Fruit fly (Drosophila melanogaster) whole organism, adult: Measurements from ENCODE around the gene Kua.
A peak's percentile ranks its signal among the peaks of the same experiment; 100 is the strongest.

Experiments
- CG11617 ChIP-seq: fragments of 200-800 bp; sonication (Bioruptor generic); optimal IDR thresholded peaks from 2 replicates; lab custom pipeline; 2017; ENCODE audit warnings: mild to moderate bottlenecking, missing biosample characterization, missing genetic modification reagents, missing genetic modification characterization
- CG12768 ChIP-seq: fragments of 200-800 bp; sonication (Bioruptor generic); optimal IDR thresholded peaks from 2 replicates; lab custom pipeline; 2017; ENCODE audit warnings: missing biosample characterization, missing genetic modification characterization, mild to moderate bottlenecking, moderate library complexity, missing genetic modification reagents
- CG14711 ChIP-seq: fragments of 200-800 bp; sonication (Bioruptor generic); optimal IDR thresholded peaks from 2 replicates; lab custom pipeline; 2018; ENCODE audit warnings: missing biosample characterization, mild to moderate bottlenecking, missing genetic modification characterization, moderate library complexity
- CG1620 ChIP-seq: fragments of 200-800 bp; sonication (Bioruptor generic); optimal IDR thresholded peaks from 2 replicates; lab custom pipeline; 2016; ENCODE audit warnings: missing biosample characterization, missing genetic modification characterization
- CG33017 ChIP-seq: fragments of 200-800 bp; sonication (Bioruptor generic); optimal IDR thresholded peaks from 2 replicates; lab custom pipeline; 2018; ENCODE audit warnings: missing biosample characterization, mild to moderate bottlenecking, missing genetic modification characterization, moderate library complexity
- CG5204 ChIP-seq: fragments of 200-800 bp; sonication (Bioruptor generic); optimal IDR thresholded peaks from 2 replicates; lab custom pipeline; 2016; ENCODE audit warnings: missing biosample characterization, missing genetic modification characterization
- CG7045 ChIP-seq: fragments of 200-800 bp; sonication (Bioruptor generic); optimal IDR thresholded peaks from 2 replicates; lab custom pipeline; 2017; ENCODE audit warnings: missing biosample characterization, mild to moderate bottlenecking, missing genetic modification characterization
- CG7101 ChIP-seq: fragments of 200-800 bp; sonication (Bioruptor generic); optimal IDR thresholded peaks from 2 replicates; lab custom pipeline; 2018; ENCODE audit warnings: missing biosample characterization, mild to moderate bottlenecking, missing genetic modification characterization, moderate library complexity
- Clk ChIP-seq: fragments of 200-800 bp; sonication (Bioruptor generic); optimal IDR thresholded peaks from 2 replicates; lab custom pipeline; 2017; ENCODE audit warnings: missing biosample characterization, missing genetic modification characterization
- Crg-1 ChIP-seq: fragments of 200-800 bp; sonication (Bioruptor generic); optimal IDR thresholded peaks from 2 replicates; lab custom pipeline; 2016; ENCODE audit warnings: missing biosample characterization, missing genetic modification characterization
- Hr96 ChIP-seq: fragments of 200-800 bp; sonication (Bioruptor generic); optimal IDR thresholded peaks from 2 replicates; lab custom pipeline; 2016; ENCODE audit warnings: missing biosample characterization, missing genetic modification characterization
- Mnt ChIP-seq: fragments of 200-800 bp; sonication (Bioruptor generic); optimal IDR thresholded peaks from 2 replicates; lab custom pipeline; 2016; ENCODE audit warnings: missing biosample characterization, mild to moderate bottlenecking, missing genetic modification characterization
- bab1 ChIP-seq: fragments of 200-800 bp; sonication (Bioruptor generic); optimal IDR thresholded peaks from 3 replicates; lab custom pipeline; 2019; ENCODE audit warnings: missing biosample characterization, mild to moderate bottlenecking, missing genetic modification characterization, moderate library complexity
- cic ChIP-seq: fragments of 200-800 bp; sonication (Bioruptor generic); optimal IDR thresholded peaks from 2 replicates; lab custom pipeline; 2017; ENCODE audit warnings: missing biosample characterization, mild to moderate bottlenecking, missing genetic modification characterization, moderate library complexity
- cnc ChIP-seq, 2 experiments: fragments of >200 bp; optimal IDR thresholded peaks; 2 replicates each; lab custom pipeline; 2017
- kay ChIP-seq: fragments of 200-800 bp; sonication (Bioruptor generic); peaks from one replicate; lab custom pipeline; 2016; ENCODE audit warnings: missing biosample characterization, missing genetic modification characterization, borderline replicate concordance
- ovo ChIP-seq: fragments of 200-800 bp; sonication (Bioruptor generic); optimal IDR thresholded peaks from 2 replicates; lab custom pipeline; 2016; ENCODE audit warnings: missing biosample characterization, missing genetic modification characterization
- pad ChIP-seq: fragments of 200-800 bp; sonication (Bioruptor generic); optimal IDR thresholded peaks from 3 replicates; lab custom pipeline; 2017; ENCODE audit warnings: missing biosample characterization, missing genetic modification characterization, mild to moderate bottlenecking, moderate library complexity, missing genetic modification reagents
- tj ChIP-seq: fragments of 200-800 bp; sonication (Bioruptor generic); optimal IDR thresholded peaks from 3 replicates; lab custom pipeline; 2017; ENCODE audit warnings: missing biosample characterization, mild to moderate bottlenecking, missing genetic modification characterization, moderate library complexity
- toe ChIP-seq: fragments of 200-800 bp; sonication (Bioruptor generic); optimal IDR thresholded peaks from 2 replicates; lab custom pipeline; 2016; ENCODE audit warnings: missing biosample characterization, missing genetic modification characterization

The Kua gene

DNA sequence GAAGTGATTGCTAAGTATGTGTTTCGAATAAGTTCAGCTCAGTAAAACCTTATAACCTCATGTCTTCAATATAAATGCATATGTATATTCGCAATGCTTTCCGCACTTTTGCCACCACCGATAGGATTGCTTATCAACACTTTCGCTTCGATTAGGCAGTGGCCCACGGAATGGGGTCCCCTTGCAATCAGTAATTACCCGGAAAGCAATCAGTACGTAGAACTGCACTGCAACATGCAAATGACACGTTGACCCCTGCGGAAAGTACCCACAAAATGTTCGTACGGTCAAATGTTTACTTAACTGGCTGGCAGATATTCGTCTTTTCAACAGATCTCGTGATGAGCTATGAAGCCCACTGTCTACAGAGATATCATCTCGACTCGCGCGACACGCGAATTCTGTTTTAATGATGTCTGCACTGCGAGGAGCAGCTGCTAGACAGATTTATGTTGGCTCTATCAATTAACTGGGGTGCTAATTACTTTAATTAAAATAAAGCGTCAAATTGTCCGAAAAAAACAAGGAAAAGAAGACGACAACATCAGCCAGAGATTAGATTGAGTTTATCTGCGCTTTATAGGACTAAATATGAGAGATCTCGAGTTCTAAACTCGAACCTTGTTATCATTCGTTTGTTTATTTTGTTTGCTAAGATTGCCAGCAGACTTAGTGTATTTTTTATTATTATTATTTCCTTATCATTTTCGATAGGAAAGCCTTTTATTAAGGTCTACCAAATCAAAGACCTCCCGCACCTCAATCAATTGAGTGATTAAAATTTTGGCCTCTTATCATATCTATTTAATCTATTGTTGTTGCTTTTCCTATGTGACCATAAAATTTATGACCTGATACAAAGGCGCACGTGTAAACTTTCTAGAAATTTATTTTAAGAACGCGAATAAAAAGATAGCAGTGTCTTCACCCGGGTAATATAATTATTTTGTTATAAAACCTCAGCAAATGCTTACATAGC, 19.7 kb upstream of the Kua start:
- peak; percentile 95 for TF ChIP-seq kay (GFP tag; lab: Kevin White, UChicago)
- no peak for TF ChIP-seq Mnt (GFP tag; lab: Kevin White, UChicago)

DNA sequence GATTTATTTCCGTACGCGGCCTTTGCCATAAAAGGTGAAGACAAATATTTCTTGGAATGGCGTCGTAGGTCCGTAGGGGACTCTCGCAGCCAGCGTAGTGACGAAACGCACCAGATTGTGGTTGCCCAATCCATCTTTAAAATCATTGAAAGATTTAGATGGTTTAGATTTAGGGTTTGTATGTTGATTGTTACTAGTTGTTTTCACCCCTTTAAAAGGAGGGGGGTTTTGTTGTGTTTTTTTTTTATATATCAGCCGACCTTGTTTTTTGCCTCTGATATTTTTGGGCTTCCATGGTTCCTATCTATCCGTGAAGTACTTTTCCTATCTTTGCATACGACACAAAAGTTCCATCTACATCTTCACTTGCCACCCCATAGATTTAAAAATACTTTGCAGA, 18.5 kb upstream of the Kua start:
- TF ChIP-seq bab1 (no peak), CG11617 (peak; percentile 50), toe (GFP tag; lab: Kevin White, UChicago) (no peak), tj (no peak), kay (GFP tag; lab: Kevin White, UChicago) (no peak), CG7101 (tag; lab: Kevin White, UChicago) (peak; percentile 44), CG12768 (GFP tag; lab: Kevin White, UChicago) (peak; percentile 14), Clk (peak; percentile 8), pad (no peak), ovo (GFP tag; lab: Kevin White, UChicago) (no peak), Hr96 (GFP tag; lab: Kevin White, UChicago) (peak; percentile 60), cnc (optimal IDR thresholded peaks at IDR 0.05; lab: Kevin White, UChicago) (no peak)

DNA sequence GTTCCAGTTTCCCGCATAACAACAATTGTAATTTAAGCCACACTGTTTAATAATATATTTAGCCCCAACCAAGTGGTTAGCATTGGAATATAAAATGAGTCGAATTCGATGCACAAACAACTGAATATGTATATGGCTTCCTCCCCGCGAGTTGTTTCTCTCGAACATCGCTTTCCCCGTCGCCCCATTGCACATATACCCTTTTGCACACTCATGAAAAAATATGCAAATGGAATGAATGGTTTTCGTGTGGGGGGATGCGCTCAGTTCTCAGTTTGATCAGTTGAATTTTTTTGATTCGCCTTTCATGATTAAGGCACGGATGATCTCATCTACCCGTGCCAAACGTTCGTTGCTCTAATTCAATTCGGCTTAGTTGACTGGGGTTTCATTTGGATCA, 16.6 kb upstream of the Kua start:
- TF ChIP-seq CG7045 (no peak), tj (peak; percentile 55), CG7101 (tag; lab: Kevin White, UChicago) (no peak), CG1620 (no peak), ovo (GFP tag; lab: Kevin White, UChicago) (no peak), bab1 (no peak), kay (GFP tag; lab: Kevin White, UChicago) (peak; percentile 72), CG14711 (tag; lab: Kevin White, UChicago) (no peak), CG5204 (GFP tag; lab: Kevin White, UChicago) (no peak), CG12768 (GFP tag; lab: Kevin White, UChicago) (peak; percentile 17)

DNA sequence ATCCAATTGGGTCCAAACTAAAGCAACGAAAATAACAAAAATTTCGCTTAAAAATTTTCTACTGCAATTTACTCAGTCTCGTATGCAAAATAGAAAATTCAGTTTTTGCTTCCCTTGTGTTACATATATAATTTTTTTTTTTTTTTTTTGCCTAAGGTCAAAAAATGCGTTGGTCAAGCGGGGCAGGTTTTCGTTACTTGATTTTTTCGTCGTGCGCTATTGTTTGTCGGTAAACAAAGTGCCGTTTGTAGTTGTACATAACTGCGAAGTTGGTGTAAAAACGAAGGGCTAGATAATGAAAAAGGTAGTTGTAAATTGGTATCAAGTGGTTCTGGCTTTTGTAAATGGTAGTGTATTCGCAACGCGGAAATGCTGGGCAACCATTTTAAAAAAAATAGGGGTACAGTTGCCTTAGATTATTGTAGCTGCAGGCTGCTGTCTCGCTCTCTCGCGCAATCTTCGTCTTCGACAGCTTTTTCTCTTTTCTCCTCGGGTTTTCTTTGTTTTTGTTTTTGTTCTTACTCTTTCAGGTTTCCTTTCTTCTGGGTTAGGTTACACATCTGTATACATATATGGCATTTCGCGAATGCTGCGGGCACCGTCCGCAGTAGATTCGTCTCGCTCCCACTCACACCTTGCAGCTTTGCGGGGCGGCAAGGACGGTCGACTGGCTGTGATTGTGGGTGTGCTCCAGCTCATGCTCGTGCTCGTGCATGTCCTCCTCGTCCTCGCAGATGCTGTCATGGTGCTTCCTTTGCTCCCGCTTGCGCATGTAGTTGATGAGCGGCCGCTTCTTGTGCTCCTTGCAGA, 15.0 kb upstream of the Kua start:
- no peak for TF ChIP-seq CG1620
- peak; percentile 39 for TF ChIP-seq ovo (GFP tag; lab: Kevin White, UChicago)

DNA sequence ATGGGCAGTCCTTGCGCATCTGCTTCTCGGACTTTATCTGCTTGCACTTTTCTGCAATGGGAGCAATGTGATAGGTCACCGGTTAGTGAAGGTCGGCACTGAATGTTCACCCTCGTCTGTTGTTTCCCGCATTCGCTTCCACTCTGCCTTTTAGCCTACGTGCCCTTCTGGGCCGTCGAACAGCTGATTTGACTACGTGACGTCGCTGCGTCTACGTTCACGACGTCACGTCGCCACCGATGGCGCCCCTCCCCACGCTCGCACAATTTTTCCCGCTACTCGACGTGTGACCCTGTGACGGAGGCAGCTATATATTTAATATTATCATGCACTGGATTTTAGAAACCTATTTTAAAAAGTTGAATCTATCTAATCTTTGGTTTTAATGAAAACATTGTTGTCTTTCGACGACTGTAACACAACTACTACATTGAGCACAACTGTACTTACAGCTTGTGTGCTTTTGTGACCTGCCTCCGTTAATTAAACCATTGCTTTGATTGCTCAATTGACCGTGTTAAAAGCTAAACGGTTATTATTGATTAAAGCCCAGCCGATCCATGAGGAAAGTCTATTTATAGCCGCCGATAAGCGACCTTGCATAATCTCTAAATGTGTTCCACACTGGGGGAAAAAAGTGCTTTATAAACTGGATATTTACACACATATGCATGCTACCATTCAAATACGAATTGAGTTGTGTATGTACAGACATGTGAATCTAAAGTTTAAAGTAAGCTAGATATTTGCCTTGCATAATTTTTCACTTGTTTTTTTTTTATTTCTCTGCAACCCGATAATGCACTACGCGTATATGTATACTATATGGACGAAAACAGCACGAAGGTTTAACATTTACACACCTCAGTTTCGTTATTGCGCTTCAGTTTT, 14.2 kb upstream of the Kua start:
- TF ChIP-seq kay (GFP tag; lab: Kevin White, UChicago) (peak; percentile 60), CG14711 (tag; lab: Kevin White, UChicago) (peak; percentile 48), ovo (GFP tag; lab: Kevin White, UChicago) (no peak), pad (peak; percentile 77), CG5204 (GFP tag; lab: Kevin White, UChicago) (no peak), CG11617 (peak; percentile 10), Hr96 (GFP tag; lab: Kevin White, UChicago) (no peak), Crg-1 (GFP tag; lab: Kevin White, UChicago) (no peak), cnc (optimal IDR thresholded peaks at IDR 0.05; lab: Kevin White, UChicago) (no peak), CG12768 (GFP tag; lab: Kevin White, UChicago) (no peak), CG7045 (peak; percentile 12), Mnt (GFP tag; lab: Kevin White, UChicago) (no peak), Clk (peak; percentile 42), CG33017 (tag; lab: Kevin White, UChicago) (peak; percentile 47), toe (GFP tag; lab: Kevin White, UChicago) (peak; percentile 7), bab1 (no peak), tj (peak; percentile 93), cic (GFP tag; lab: Kevin White, UChicago) (no peak), CG1620 (no peak), CG7101 (tag; lab: Kevin White, UChicago) (peak; percentile 58)

DNA sequence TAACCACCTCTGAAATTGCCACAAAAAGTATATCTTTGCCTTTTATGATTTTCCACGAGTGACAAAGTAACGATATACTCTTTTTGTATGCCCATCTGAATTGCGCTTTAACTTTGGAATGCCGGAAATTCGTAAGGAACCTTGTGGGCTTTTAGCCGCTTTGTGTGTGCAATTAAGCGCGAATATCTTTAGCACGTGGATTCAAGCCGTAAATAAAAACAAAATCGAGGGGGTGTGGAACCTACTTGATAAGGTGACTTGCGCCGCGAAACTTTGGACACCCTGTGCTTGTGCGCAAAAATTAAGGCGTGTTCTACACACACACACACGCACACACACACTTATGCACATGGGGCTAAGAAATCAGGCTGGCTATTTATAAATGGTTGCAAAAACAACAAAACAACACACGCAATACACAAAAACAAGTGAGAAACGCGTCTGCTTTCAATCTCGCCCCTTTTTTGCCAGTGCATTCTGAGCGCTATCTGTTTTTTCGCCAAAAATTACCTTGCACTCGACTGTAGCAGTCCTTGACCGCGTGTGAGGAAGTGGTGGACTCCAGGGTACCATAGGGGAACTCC, 13.2 kb upstream of the Kua start:
- peak; percentile 42 for TF ChIP-seq pad
- peak; percentile 67 for TF ChIP-seq Mnt (GFP tag; lab: Kevin White, UChicago)
- TF ChIP-seq toe (GFP tag; lab: Kevin White, UChicago), result no peak
